Fruit fly (Drosophila melanogaster): ENCODE measurements around the gene AttD.
A peak's percentile ranks its signal among the peaks of the same experiment; 100 is the strongest.

The AttD gene

DNA sequence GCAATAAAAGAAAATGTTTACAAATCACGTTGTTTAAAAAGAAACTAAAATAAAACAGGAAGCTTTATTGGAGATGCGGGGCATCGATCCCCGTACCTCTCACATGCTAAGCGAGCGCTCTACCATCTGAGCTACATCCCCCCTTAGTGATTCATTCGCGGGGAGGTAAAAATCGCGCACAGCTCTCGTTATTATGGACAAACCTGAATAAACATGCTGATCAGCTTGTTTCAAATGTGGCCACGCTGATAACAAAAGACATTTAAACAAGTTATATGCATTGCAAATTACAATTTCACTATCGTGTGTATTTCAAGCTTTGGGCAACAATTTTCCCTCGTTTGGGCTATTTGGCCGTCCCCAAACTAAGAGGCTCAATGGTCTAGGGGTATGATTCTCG lies 20.2 kb downstream of the AttD start (continued):
- TF ChIP-seq CG2712 (tag; optimal IDR thresholded peaks at IDR 0.05) (no peak), Med (GFP tag) (peak; percentile 28), Vsx1 (GFP tag; optimal IDR thresholded peaks at IDR 0.05) (no peak), hb (GFP tag; IDR thresholded peaks at IDR 0.05; ENCODE audit: partially characterized antibody) (peak; percentile 48; the same call in 1 of the 3 replicates), eve (GFP tag; optimal IDR thresholded peaks at IDR 0.05) (no peak), tx (GFP tag; optimal IDR thresholded peaks at IDR 0.05) (no peak), amos (GFP tag; IDR thresholded peaks at IDR 0.05; ENCODE audit: partially characterized antibody) (peak; percentile 42; the same call in 1 of the 2 replicates), sens (GFP tag) (peak; percentile 79), stwl (tag; optimal IDR thresholded peaks at IDR 0.05) (no peak), gcm (GFP tag; optimal IDR thresholded peaks at IDR 0.05) (no peak), vnd (GFP tag; IDR thresholded peaks at IDR 0.05; ENCODE audit: partially characterized antibody) (peak; percentile 58; the same call in 2 of the 3 replicates), danr (GFP tag; IDR thresholded peaks at IDR 0.05) (no peak), CG17802 (tag; optimal IDR thresholded peaks at IDR 0.05) (no peak), CG18599 (GFP tag; optimal IDR thresholded peaks at IDR 0.05) (no peak), Xbp1 (GFP tag; optimal IDR thresholded peaks at IDR 0.05) (no peak), NK7.1 (GFP tag; optimal IDR thresholded peaks at IDR 0.05) (no peak), CG15601 (tag; optimal IDR thresholded peaks at IDR 0.05) (no peak), mirr (GFP tag; optimal IDR thresholded peaks at IDR 0.05) (peak; percentile 44), Awh (GFP tag; IDR thresholded peaks at IDR 0.05) (no peak), Opbp (GFP tag; IDR thresholded peaks at IDR 0.05; ENCODE audit: partially characterized antibody) (peak; percentile 67; the same call in 1 of the 3 replicates), Dll (GFP tag; IDR thresholded peaks at IDR 0.05; ENCODE audit: partially characterized antibody) (peak; percentile 34; the same call in 1 of the 4 replicates), CG2889 (GFP tag; IDR thresholded peaks at IDR 0.05) (no peak), CG34376 (GFP tag; optimal IDR thresholded peaks at IDR 0.05) (peak; percentile 16), CG1792 (GFP tag; optimal IDR thresholded peaks at IDR 0.05) (no peak), tna (GFP tag; IDR thresholded peaks at IDR 0.05; ENCODE audit: partially characterized antibody) (peak; percentile 64; the same call in 1 of the 2 replicates), eyg (GFP tag; optimal IDR thresholded peaks at IDR 0.05) (no peak), Eip74EF (GFP tag; optimal IDR thresholded peaks at IDR 0.05) (peak in 1 of 2 experiments; percentile 13), CG3163 (GFP tag; optimal IDR thresholded peaks at IDR 0.05) (no peak), CG18619 (GFP tag; optimal IDR thresholded peaks at IDR 0.05) (no peak), dmrt11E (tag; optimal IDR thresholded peaks at IDR 0.05) (no peak), knrl (GFP tag; IDR thresholded peaks at IDR 0.05; ENCODE audit: partially characterized antibody) (peak; percentile 41; the same call in 2 of the 3 replicates), CG10366 (GFP tag; IDR thresholded peaks at IDR 0.05) (no peak), CG6854 (GFP tag; optimal IDR thresholded peaks at IDR 0.05) (peak; percentile 2), slp2 (GFP tag; optimal IDR thresholded peaks at IDR 0.05) (no peak), abd-A (tag; optimal IDR thresholded peaks at IDR 0.05) (peak; percentile 36), CG16779 (GFP tag; IDR thresholded peaks at IDR 0.05) (no peak), Doc2 (GFP tag; IDR thresholded peaks at IDR 0.05) (no peak), corto (GFP tag; optimal IDR thresholded peaks at IDR 0.05) (no peak), hkb (optimal IDR thresholded peaks at IDR 0.05) (no peak), hkb (GFP tag; IDR thresholded peaks at IDR 0.05) (peak; percentile 16; the same call in 1 of the 2 replicates), CG10267 (tag; optimal IDR thresholded peaks at IDR 0.05) (no peak), sd (tag; optimal IDR thresholded peaks at IDR 0.05) (peak; percentile 63), CG9727 (GFP tag; optimal IDR thresholded peaks at IDR 0.05) (no peak), CG3407 (GFP tag; optimal IDR thresholded peaks at IDR 0.05) (no peak), CG12744 (GFP tag; optimal IDR thresholded peaks at IDR 0.05) (no peak), CG6791 (GFP tag; IDR thresholded peaks at IDR 0.05; ENCODE audit: partially characterized antibody) (peak; percentile 60; the same call in 1 of the 3 replicates), CG34224 (GFP tag; IDR thresholded peaks at IDR 0.05; ENCODE audit: partially characterized antibody) (peak; percentile 54; the same call in 1 of the 3 replicates), CG15073 (GFP tag; optimal IDR thresholded peaks at IDR 0.05) (no peak), Doc3 (GFP tag; IDR thresholded peaks at IDR 0.05; ENCODE audit: partially characterized antibody) (no peak)
